Worm (Caenorhabditis elegans): Measurements from ENCODE around the gene zhit-3.

Gene zhit-3

DNA sequence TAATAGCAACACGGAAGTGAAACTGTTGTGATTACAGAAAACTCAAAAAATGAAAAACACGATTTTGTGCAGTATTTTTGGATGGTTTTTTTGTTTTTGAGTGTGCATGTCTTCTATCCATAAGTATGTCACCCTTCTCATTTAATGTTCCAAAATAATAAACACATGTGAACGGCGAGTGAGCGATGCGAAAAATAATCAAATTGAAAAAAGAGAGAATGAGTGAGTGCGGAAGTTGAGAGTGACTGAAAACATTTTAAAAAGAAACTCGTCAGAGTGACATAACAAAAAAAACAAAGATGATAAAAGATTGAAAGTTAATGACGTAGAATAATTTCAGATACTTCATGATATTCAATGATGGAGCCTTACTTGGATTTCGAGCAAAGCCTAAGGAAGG is 37.6 kb upstream of the zhit-3 start:
- no peak for TF ChIP-seq ceh-31 (tag; optimal IDR thresholded peaks at IDR 0.05)
- no peak for TF ChIP-seq ttx-3 (tag; optimal IDR thresholded peaks at IDR 0.05)
- TF ChIP-seq K09A11.1 (tag; optimal IDR thresholded peaks at IDR 0.05; ENCODE audit: insufficient read depth): no peak
- no peak for TF ChIP-seq fax-1 (tag; optimal IDR thresholded peaks at IDR 0.05)
- no peak for TF ChIP-seq gmeb-2 (tag; optimal IDR thresholded peaks at IDR 0.05)
- TF ChIP-seq K02D7.2 (tag; optimal IDR thresholded peaks at IDR 0.05): no peak
- TF ChIP-seq nhr-11 (tag; optimal IDR thresholded peaks at IDR 0.05): no peak

DNA sequence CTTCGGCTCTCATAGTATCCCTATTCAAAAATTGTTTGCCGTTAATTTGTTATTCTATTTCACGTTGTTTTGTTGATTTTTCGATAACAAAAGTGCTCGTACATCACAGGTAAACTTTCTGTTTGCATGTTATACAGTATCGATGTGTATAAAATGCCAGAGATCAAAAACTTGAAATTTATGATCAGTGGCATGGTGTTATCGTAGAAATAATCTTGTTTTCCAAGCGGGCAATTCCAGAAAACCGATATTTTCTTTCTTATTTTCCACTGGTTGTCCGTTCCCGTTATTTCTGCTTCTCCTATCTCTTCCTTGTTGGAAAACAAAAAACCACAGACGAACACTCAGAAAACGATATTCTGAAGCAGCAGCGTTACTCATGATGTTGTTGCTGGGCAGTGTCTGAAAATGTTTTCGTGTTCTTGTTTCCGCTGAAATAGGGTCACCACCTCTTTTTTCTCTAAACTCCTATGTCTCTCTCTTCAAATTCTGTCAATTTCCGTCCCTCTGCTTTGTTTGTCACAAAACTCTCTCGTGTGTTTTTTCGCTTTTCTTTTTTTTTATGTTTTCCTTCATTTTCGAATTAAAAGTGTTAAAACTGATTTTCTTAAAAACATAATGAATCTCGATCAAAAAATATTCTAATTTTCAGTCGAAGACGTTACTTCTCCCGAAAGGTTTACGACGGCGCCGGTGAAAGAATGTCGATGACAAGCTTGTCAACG is 36.5 kb upstream of the zhit-3 start, which contains the start of gene akt-1:
Gene akt-1, plus strand, starts transcription at position 651 of the 725 bp plus-strand sequence.
- TF ChIP-seq ceh-30 (tag; optimal IDR thresholded peaks at IDR 0.05): no peak
- TF ChIP-seq elt-4 (tag; optimal IDR thresholded peaks at IDR 0.05): no peak
- TF ChIP-seq hlh-30 (tag; optimal IDR thresholded peaks at IDR 0.05; ENCODE audit: insufficient read depth): no peak
- no peak for TF ChIP-seq dve-1 (tag; optimal IDR thresholded peaks at IDR 0.05)
- TF ChIP-seq gmeb-2 (tag; optimal IDR thresholded peaks at IDR 0.05): no peak
- TF ChIP-seq ahr-1 (tag; optimal IDR thresholded peaks at IDR 0.05): no peak

- TF ChIP-seq ceh-45 (GFP tag; IDR thresholded peaks at IDR 0.05) (no peak), ahr-1 (tag; optimal IDR thresholded peaks at IDR 0.05) (no peak), ztf-16 (tag; optimal IDR thresholded peaks at IDR 0.05) (no peak), F13H6.1 (tag; optimal IDR thresholded peaks at IDR 0.05) (no peak), gmeb-2 (tag; optimal IDR thresholded peaks at IDR 0.05) (no peak), unc-55 (GFP tag; optimal IDR thresholded peaks at IDR 0.05) (no peak), pat-9 (tag; optimal IDR thresholded peaks at IDR 0.05) (no peak), ceh-19 (GFP tag; optimal IDR thresholded peaks at IDR 0.05) (no peak), fkh-10 (GFP tag; optimal IDR thresholded peaks at IDR 0.05) (no peak), nhr-232 (tag; optimal IDR thresholded peaks at IDR 0.05) (no peak), eyg-1 (tag; optimal IDR thresholded peaks at IDR 0.05) (no peak)
Measured at ce11 chrV:10247673-10248239, 35.8 kb upstream of the zhit-3 start.

- no peak for TF ChIP-seq ceh-31 (tag; optimal IDR thresholded peaks at IDR 0.05)
- no peak for TF ChIP-seq sdc-2 (tag; optimal IDR thresholded peaks at IDR 0.05)
Measured at ce11 chrV:10246967-10247366, 35.0 kb upstream of the zhit-3 start.

DNA sequence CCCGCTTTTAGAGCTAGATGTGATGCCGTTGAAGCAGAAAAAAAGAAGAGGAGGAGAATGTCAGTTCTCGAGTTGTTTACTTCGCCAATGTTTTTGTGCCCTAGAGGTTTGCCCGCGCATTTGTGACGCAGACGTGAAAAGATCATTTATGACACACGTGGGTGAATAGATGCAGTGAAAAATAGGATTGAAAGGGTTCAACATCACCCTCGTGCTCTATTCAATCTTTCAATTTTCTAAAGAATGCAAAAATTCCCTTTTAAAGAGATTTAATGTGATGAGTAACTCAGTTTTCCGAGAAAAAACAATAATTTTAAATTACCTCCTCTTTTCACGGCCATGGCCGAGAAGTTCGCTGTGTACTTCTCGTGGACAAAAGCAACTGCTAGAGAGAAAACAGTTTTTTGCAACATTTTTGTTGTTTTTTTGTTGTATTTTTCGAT is 34.5 kb upstream of the zhit-3 start:
- TF ChIP-seq unc-42 (tag; optimal IDR thresholded peaks at IDR 0.05) (peak; percentile 17), lin-11 (tag; optimal IDR thresholded peaks at IDR 0.05) (no peak), hlh-30 (tag; optimal IDR thresholded peaks at IDR 0.05; ENCODE audit: insufficient read depth) (peak; percentile 2)

DNA sequence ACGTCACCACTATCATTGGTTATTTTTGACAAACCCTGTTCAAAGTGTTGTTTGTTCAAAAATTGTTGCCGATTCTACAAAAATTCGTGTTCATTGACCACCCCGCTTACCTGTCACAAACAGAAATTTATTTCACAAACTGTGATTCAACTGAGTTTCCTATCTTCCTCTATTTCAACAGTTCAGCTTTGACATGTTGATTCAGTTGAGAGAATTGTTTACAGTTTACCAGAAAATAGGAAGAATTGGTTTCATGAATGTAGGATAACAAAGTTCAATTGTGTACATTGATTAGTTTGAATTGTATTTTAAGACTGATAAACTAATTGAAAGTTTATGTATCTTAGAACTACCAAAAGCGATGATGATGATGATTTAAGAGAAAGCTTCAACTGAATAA is 33.7 kb upstream of the zhit-3 start:
- no peak for TF ChIP-seq unc-42 (tag; optimal IDR thresholded peaks at IDR 0.05)
- no peak for TF ChIP-seq ets-4 (tag; optimal IDR thresholded peaks at IDR 0.05)

- TF ChIP-seq odd-2 (tag; optimal IDR thresholded peaks at IDR 0.05) (no peak), elt-2 (tag; optimal IDR thresholded peaks at IDR 0.05) (peak; percentile 76), ceh-22 (tag; optimal IDR thresholded peaks at IDR 0.05) (no peak)
Measured at ce11 chrV:10244018-10244720, 32.2 kb upstream of the zhit-3 start.

Data from whole organism, late embryonic.